Fruit fly (Drosophila melanogaster) whole organism, embryonic: ENCODE data around the gene CG5355.

Experiments used
- Adf1 ChIP-seq: fragments of 200-800 bp; sonication (Bioruptor generic); IDR thresholded peaks from 2 replicates; pipeline ENCODE4 v1.3.6; 2022; ENCODE audit warnings: missing biosample characterization, missing genetic modification characterization
- Atf-2 ChIP-seq: fragments of 200-800 bp; sonication (Bioruptor generic); optimal IDR thresholded peaks from 2 replicates; lab custom pipeline; 2016; ENCODE audit warnings: missing biosample characterization, missing genetic modification characterization
- Atf6 ChIP-seq: fragments of 200-800 bp; sonication (Bioruptor generic); IDR thresholded peaks from 2 replicates; pipeline ENCODE4 v1.3.6; 2022; ENCODE audit warnings: missing biosample characterization, missing genetic modification characterization
- CG10366 ChIP-seq: fragments of 200-800 bp; sonication (Bioruptor generic); IDR thresholded peaks from 2 replicates; pipeline ENCODE4 v1.3.6; 2022; ENCODE audit warnings: missing biosample characterization, missing genetic modification characterization
- CG11696 ChIP-seq: fragments of 200-800 bp; sonication (Bioruptor generic); IDR thresholded peaks from 2 replicates; pipeline ENCODE4 v1.3.6; 2022; ENCODE audit warnings: missing biosample characterization, missing genetic modification characterization
- CG13287 ChIP-seq: fragments of 200-800 bp; sonication (Bioruptor generic); IDR thresholded peaks from 2 replicates; pipeline ENCODE4 v1.3.6; 2022; ENCODE audit warnings: missing biosample characterization, missing genetic modification characterization; ENCODE audit not compliant: partially characterized antibody
- CG13775 ChIP-seq: fragments of 200-800 bp; sonication (Bioruptor generic); optimal IDR thresholded peaks from 3 replicates; lab custom pipeline; 2017; ENCODE audit warnings: missing biosample characterization, mild to moderate bottlenecking, missing genetic modification characterization
- CG14710 ChIP-seq: fragments of 200-800 bp; sonication (Bioruptor generic); optimal IDR thresholded peaks from 3 replicates; lab custom pipeline; 2019; ENCODE audit warnings: missing biosample characterization, mild to moderate bottlenecking, missing genetic modification characterization, moderate library complexity
- CG15696 ChIP-seq: fragments of 200-800 bp; sonication (Bioruptor generic); optimal IDR thresholded peaks from 2 replicates; lab custom pipeline; 2019; ENCODE audit warnings: missing biosample characterization, mild to moderate bottlenecking, missing genetic modification characterization, moderate library complexity
- CG1602 ChIP-seq: fragments of 200-800 bp; sonication (Bioruptor generic); optimal IDR thresholded peaks from 3 replicates; lab custom pipeline; 2016; ENCODE audit warnings: missing biosample characterization, missing genetic modification characterization
- CG16815 ChIP-seq: fragments of 200-800 bp; sonication (Bioruptor generic); optimal IDR thresholded peaks from 3 replicates; lab custom pipeline; 2017; ENCODE audit warnings: missing biosample characterization, mild to moderate bottlenecking, missing genetic modification characterization
- CG17361 ChIP-seq: fragments of 200-800 bp; sonication (Bioruptor generic); IDR thresholded peaks from 3 replicates; pipeline ENCODE4 v1.3.6; 2022; ENCODE audit warnings: missing biosample characterization, missing genetic modification characterization
- CG18619 ChIP-seq: fragments of 200-800 bp; sonication (Bioruptor generic); optimal IDR thresholded peaks from 3 replicates; lab custom pipeline; 2017; ENCODE audit warnings: missing biosample characterization, mild to moderate bottlenecking, missing genetic modification characterization
- CG2129 ChIP-seq: fragments of 200-800 bp; sonication (Bioruptor generic); IDR thresholded peaks from 2 replicates; pipeline ENCODE4 v1.3.6; 2022; ENCODE audit warnings: missing biosample characterization, missing genetic modification characterization; ENCODE audit not compliant: partially characterized antibody
- CG34376 ChIP-seq: fragments of 200-800 bp; sonication (Bioruptor generic); optimal IDR thresholded peaks from 2 replicates; lab custom pipeline; 2018; ENCODE audit warnings: missing biosample characterization, mild to moderate bottlenecking, missing genetic modification characterization
- CG3995 ChIP-seq: fragments of 200-800 bp; sonication (Bioruptor generic); optimal IDR thresholded peaks from 3 replicates; lab custom pipeline; 2016; ENCODE audit warnings: missing biosample characterization, missing genetic modification characterization
- CG4328 ChIP-seq: fragments of 200-800 bp; sonication (Bioruptor generic); optimal IDR thresholded peaks from 3 replicates; lab custom pipeline; 2017; ENCODE audit warnings: missing biosample characterization, missing genetic modification reagents, missing genetic modification characterization
- CG4404 ChIP-seq: fragments of 200-800 bp; sonication (Bioruptor generic); IDR thresholded peaks from 2 replicates; pipeline ENCODE4 v1.3.6; 2022; ENCODE audit warnings: missing biosample characterization, missing genetic modification characterization
- CG6175 ChIP-seq: fragments of 200-800 bp; sonication (Bioruptor generic); IDR thresholded peaks from 3 replicates; pipeline ENCODE4 v1.3.6; 2022; ENCODE audit warnings: missing biosample characterization, missing genetic modification characterization
- CG6765 ChIP-seq: fragments of 200-800 bp; sonication (Bioruptor generic); optimal IDR thresholded peaks from 3 replicates; lab custom pipeline; 2017; ENCODE audit warnings: missing biosample characterization, mild to moderate bottlenecking, missing genetic modification characterization
- CG7556 ChIP-seq: fragments of 200-800 bp; sonication (Bioruptor generic); optimal IDR thresholded peaks from 2 replicates; lab custom pipeline; 2017; ENCODE audit warnings: missing biosample characterization, mild to moderate bottlenecking, missing genetic modification characterization
- CG8359 ChIP-seq: fragments of 200-800 bp; sonication (Bioruptor generic); optimal IDR thresholded peaks from 2 replicates; lab custom pipeline; 2017; ENCODE audit warnings: missing biosample characterization, mild to moderate bottlenecking, missing genetic modification characterization, borderline replicate concordance
- CG8924 ChIP-seq: fragments of 200-800 bp; optimal IDR thresholded peaks from 3 replicates; lab custom pipeline; 2019; ENCODE audit warnings: missing biosample characterization, mild to moderate bottlenecking, missing genetic modification characterization, moderate library complexity
- CG9932 ChIP-seq: fragments of 200-800 bp; sonication (Bioruptor generic); IDR thresholded peaks from 2 replicates; pipeline ENCODE4 v1.3.6; 2022; ENCODE audit warnings: missing biosample characterization, missing genetic modification characterization
- Deaf1 ChIP-seq: fragments of 200-800 bp; optimal IDR thresholded peaks from 3 replicates; lab custom pipeline; 2019; ENCODE audit warnings: missing biosample characterization, mild to moderate bottlenecking, missing genetic modification characterization, moderate library complexity
- Drgx ChIP-seq: fragments of 200-800 bp; sonication (Bioruptor generic); IDR thresholded peaks from 2 replicates; pipeline ENCODE4 v1.3.6; 2022; ENCODE audit warnings: missing biosample characterization, missing genetic modification characterization
- E2f2 ChIP-seq: fragments of 200-800 bp; sonication (Bioruptor generic); IDR thresholded peaks from 2 replicates; pipeline ENCODE4 v1.3.6; 2022; ENCODE audit warnings: missing biosample characterization, missing genetic modification characterization
- HLH3B ChIP-seq: fragments of 200-800 bp; sonication (Bioruptor generic); IDR thresholded peaks from 2 replicates; pipeline ENCODE4 v1.3.6; 2022; ENCODE audit warnings: missing biosample characterization, missing genetic modification characterization
- Hr3 ChIP-seq: fragments of 200-800 bp; sonication (Bioruptor generic); optimal IDR thresholded peaks from 3 replicates; lab custom pipeline; 2016; ENCODE audit warnings: missing biosample characterization, missing genetic modification characterization
- Mrtf ChIP-seq: fragments of 200-800 bp; sonication (Bioruptor generic); IDR thresholded peaks from 3 replicates; pipeline ENCODE4 v1.3.6; 2022; ENCODE audit warnings: missing biosample characterization, missing genetic modification characterization
- Poxn ChIP-seq: fragments of 200-800 bp; sonication (Bioruptor generic); IDR thresholded peaks from 2 replicates; pipeline ENCODE4 v1.3.6; 2022; ENCODE audit warnings: missing biosample characterization, missing genetic modification characterization
- Ravus ChIP-seq: fragments of 200-800 bp; sonication (Bioruptor generic); IDR thresholded peaks from 2 replicates; pipeline ENCODE4 v1.3.6; 2022; ENCODE audit warnings: missing biosample characterization, missing genetic modification characterization
- ab ChIP-seq: fragments of 200-800 bp; sonication (Bioruptor generic); optimal IDR thresholded peaks from 2 replicates; lab custom pipeline; 2016; ENCODE audit warnings: missing biosample characterization, missing genetic modification characterization
- ase ChIP-seq: fragments of 200-800 bp; sonication (Bioruptor generic); IDR thresholded peaks from 3 replicates; pipeline ENCODE4 v1.3.6; 2022; ENCODE audit warnings: missing biosample characterization, missing genetic modification characterization
- ash1 ChIP-seq: fragments of 200-800 bp; sonication (Bioruptor generic); optimal IDR thresholded peaks from 2 replicates; lab custom pipeline; 2018; ENCODE audit warnings: missing biosample characterization, mild to moderate bottlenecking, missing genetic modification characterization
- cg ChIP-seq: fragments of 200-800 bp; sonication (Bioruptor generic); optimal IDR thresholded peaks from 3 replicates; lab custom pipeline; 2019; ENCODE audit warnings: missing biosample characterization, mild to moderate bottlenecking, missing genetic modification characterization, moderate library complexity
- dan ChIP-seq: fragments of 200-800 bp; sonication (Bioruptor generic); IDR thresholded peaks from 2 replicates; pipeline ENCODE4 v1.3.6; 2022; ENCODE audit warnings: missing biosample characterization, missing genetic modification characterization
- ewg ChIP-seq: fragments of 200-800 bp; sonication (Bioruptor generic); optimal IDR thresholded peaks from 3 replicates; lab custom pipeline; 2017; ENCODE audit warnings: mild to moderate bottlenecking, missing biosample characterization, missing genetic modification reagents, missing genetic modification characterization
- gt ChIP-seq: fragments of 200-800 bp; sonication (Bioruptor generic); IDR thresholded peaks from 2 replicates; pipeline ENCODE4 v1.3.6; 2022; ENCODE audit warnings: missing biosample characterization, missing genetic modification characterization
- knrl ChIP-seq: fragments of 200-800 bp; sonication (Bioruptor generic); IDR thresholded peaks from 3 replicates; pipeline ENCODE4 v1.3.6; 2022; ENCODE audit warnings: missing biosample characterization, missing genetic modification characterization; ENCODE audit not compliant: partially characterized antibody
- mam ChIP-seq: fragments of 200-800 bp; sonication (Bioruptor generic); optimal IDR thresholded peaks from 3 replicates; lab custom pipeline; 2016; ENCODE audit warnings: missing biosample characterization, missing genetic modification characterization
- nmo ChIP-seq: fragments of 200-800 bp; sonication (Bioruptor generic); optimal IDR thresholded peaks from 2 replicates; lab custom pipeline; 2018; ENCODE audit warnings: missing biosample characterization, mild to moderate bottlenecking, missing genetic modification characterization, moderate library complexity
- pan ChIP-seq, 4 experiments: fragments of >200 bp in 3 of 4; fragments of 200-800 bp in 1 of 4; sonication (Bioruptor generic) in 1 of 4; optimal IDR thresholded peaks in 3 of 4; IDR thresholded peaks in 1 of 4; 2 replicates each; pipeline versions ENCODE4 v1.3.6 to Lab custom; 2017 to 2022; ENCODE audit warnings: missing biosample characterization in 2 of 4, missing genetic modification characterization in 2 of 4, mixed read lengths in 1 of 4
- sc ChIP-seq, 3 experiments: fragments of >200 bp in 2 of 3; fragments of 200-800 bp in 1 of 3; sonication (Bioruptor generic) in 1 of 3; optimal IDR thresholded peaks; 2 replicates in 2 of 3; 3 replicates in 1 of 3; lab custom pipeline; 2017; ENCODE audit warnings: mild to moderate bottlenecking in 1 of 3, missing biosample characterization in 1 of 3, missing genetic modification characterization in 1 of 3, missing genetic modification reagents in 1 of 3
- sens-2 ChIP-seq: fragments of 200-800 bp; sonication (Bioruptor generic); IDR thresholded peaks from 2 replicates; pipeline ENCODE4 v1.3.6; 2022; ENCODE audit warnings: missing biosample characterization, missing genetic modification characterization
- sna ChIP-seq: fragments of 200-800 bp; sonication (Bioruptor generic); IDR thresholded peaks from 2 replicates; pipeline ENCODE4 v1.3.6; 2022; ENCODE audit warnings: missing biosample characterization, missing genetic modification characterization; ENCODE audit not compliant: partially characterized antibody
- wdn ChIP-seq: fragments of 200-800 bp; sonication (Bioruptor generic); IDR thresholded peaks from 2 replicates; pipeline ENCODE4 v1.3.6; 2022; ENCODE audit warnings: missing biosample characterization, missing genetic modification characterization
- wor ChIP-seq: fragments of 200-800 bp; sonication (Bioruptor generic); IDR thresholded peaks from 2 replicates; pipeline ENCODE4 v1.3.6; 2022; ENCODE audit warnings: missing biosample characterization, missing genetic modification characterization
- zfh2 ChIP-seq: fragments of 200-800 bp; sonication (Bioruptor generic); optimal IDR thresholded peaks from 2 replicates; lab custom pipeline; 2016; ENCODE audit warnings: missing biosample characterization, missing genetic modification characterization

CG5355 gene

dm6 chr2L:10381890-10382450, 31.3 kb downstream of the CG5355 start, which contains the start of gene CG5096 (continued):
- TF ChIP-seq Atf6 (GFP tag; lab: Robert Waterston, UW) (peak; percentile 95), ase (GFP tag; lab: Robert Waterston, UW) (peak; percentile 77; the same call in 2 of the 3 replicates), Ravus (GFP tag; lab: Robert Waterston, UW) (peak; percentile 60), CG6175 (GFP tag; lab: Robert Waterston, UW) (peak; percentile 63; the same call in 1 of the 3 replicates), mam (peak; percentile 86), ash1 (GFP tag; lab: Kevin White, UChicago) (peak; percentile 82), E2f2 (peak; percentile 74), Atf-2 (GFP tag; lab: Kevin White, UChicago) (peak; percentile 70), CG18619 (GFP tag; lab: Kevin White, UChicago) (peak; percentile 83), cg (GFP tag; lab: Kevin White, UChicago) (no peak), sc (optimal IDR thresholded peaks at IDR 0.05; lab: Kevin White, UChicago) (no peak), sc (GFP tag; optimal IDR thresholded peaks at IDR 0.05; lab: Kevin White, UChicago) (peak; percentile 51), CG4404 (GFP tag; lab: Robert Waterston, UW) (no peak), CG13287 (GFP tag; lab: Robert Waterston, UW) (no peak), CG10366 (peak; percentile 91), Mrtf (GFP tag; lab: Robert Waterston, UW) (no peak; the same call in 2 of the 3 replicates), Drgx (GFP tag; lab: Robert Waterston, UW) (peak; percentile 45; the same call in 1 of the 2 replicates), CG13775 (GFP tag; lab: Kevin White, UChicago) (peak; percentile 70), pan (optimal IDR thresholded peaks at IDR 0.05; lab: Kevin White, UChicago) (no peak), pan (GFP tag; optimal IDR thresholded peaks at IDR 0.05 in 1 of 2, IDR thresholded peaks at IDR 0.05 in 1 of 2) (peak in 1 of 2 experiments; percentile 91), Hr3 (GFP tag; lab: Kevin White, UChicago) (peak; percentile 79), CG8924 (peak; percentile 94), wor (GFP tag; lab: Robert Waterston, UW) (peak; percentile 76), ewg (GFP tag; lab: Kevin White, UChicago) (peak; percentile 64), CG4328 (GFP tag; lab: Kevin White, UChicago) (peak; percentile 62), ab (GFP tag; lab: Kevin White, UChicago) (no peak), CG3995 (GFP tag; lab: Kevin White, UChicago) (peak; percentile 49), Poxn (GFP tag; lab: Robert Waterston, UW) (peak; percentile 52; the same call in 1 of the 2 replicates), CG6765 (GFP tag; lab: Kevin White, UChicago) (peak; percentile 83), CG8359 (GFP tag; lab: Kevin White, UChicago) (peak; percentile 49), CG7556 (GFP tag; lab: Kevin White, UChicago) (peak; percentile 81), dan (GFP tag; lab: Robert Waterston, UW) (no peak), Deaf1 (tag; lab: Kevin White, UChicago) (peak; percentile 75), CG34376 (peak; percentile 83), nmo (GFP tag; lab: Kevin White, UChicago) (peak; percentile 88), wdn (GFP tag; lab: Robert Waterston, UW) (peak; percentile 79), CG1602 (GFP tag; lab: Kevin White, UChicago) (peak; percentile 76), Adf1 (peak; percentile 76), CG14710 (peak; percentile 67), CG16815 (GFP tag; lab: Kevin White, UChicago) (peak; percentile 14), CG15696 (peak; percentile 42), sna (GFP tag; lab: Robert Waterston, UW) (no peak), CG17361 (GFP tag; lab: Robert Waterston, UW) (peak; percentile 84; the same call in 2 of the 3 replicates), knrl (GFP tag; lab: Robert Waterston, UW) (no peak), CG2129 (GFP tag; lab: Robert Waterston, UW) (no peak), CG11696 (GFP tag; lab: Robert Waterston, UW) (peak; percentile 75), zfh2 (peak; percentile 67), gt (GFP tag; lab: Robert Waterston, UW) (no peak), HLH3B (peak; percentile 93; the same call in 1 of the 2 replicates), CG9932 (GFP tag; lab: Robert Waterston, UW) (peak; percentile 81), sens-2 (GFP tag; lab: Robert Waterston, UW) (no peak)
